Worm (Caenorhabditis elegans) whole organism, late embryonic: ENCODE results near the gene T20B5.2.

Experiments used
- ama-1 ChIP-seq: fragments of 150-350 bp; optimal IDR thresholded peaks from 2 replicates; lab custom pipeline; 2014
- ceh-2 ChIP-seq: sonication (generic microtip); optimal IDR thresholded peaks from 2 replicates; lab custom pipeline; 2016; ENCODE audit warnings: missing genotype, missing genetic modification characterization, missing compliant biosample characterization
- ceh-45 ChIP-seq: fragments of 200-800 bp; sonication (Bioruptor generic); IDR thresholded peaks from 2 replicates; pipeline ENCODE4 v1.3.6; 2022; ENCODE audit warnings: missing genetic modification reagents, missing genetic modification characterization, missing compliant biosample characterization
- dve-1 ChIP-seq: sonication (generic microtip); optimal IDR thresholded peaks from 2 replicates; lab custom pipeline; 2017; ENCODE audit warnings: antibody characterized with exemption, mild to moderate bottlenecking, missing genetic modification characterization, missing compliant biosample characterization
- eyg-1 ChIP-seq: sonication (generic microtip); optimal IDR thresholded peaks from 2 replicates; lab custom pipeline; 2016; ENCODE audit warnings: missing genotype, missing genetic modification characterization, missing compliant biosample characterization
- fkh-10 ChIP-seq: fragments of 150-350 bp; optimal IDR thresholded peaks from 2 replicates; lab custom pipeline; 2014; ENCODE audit warnings: missing biosample characterization, missing genetic modification reagents, missing genetic modification characterization
- lin-11 ChIP-seq: fragments of 200-800 bp; sonication (Bioruptor generic); optimal IDR thresholded peaks from 2 replicates; lab custom pipeline; 2018; ENCODE audit warnings: mild to moderate bottlenecking, missing genetic modification characterization, missing compliant biosample characterization
- pat-9 ChIP-seq: fragments of 200-800 bp; sonication (Bioruptor generic); optimal IDR thresholded peaks from 2 replicates; lab custom pipeline; 2018; ENCODE audit warnings: mild to moderate bottlenecking, missing genetic modification characterization, moderate library complexity, missing compliant biosample characterization
- pha-4 ChIP-seq: fragments of 150-350 bp; optimal IDR thresholded peaks from 2 replicates; lab custom pipeline; 2018; ENCODE audit warnings: missing biosample characterization, missing genetic modification reagents, missing genetic modification characterization
- pros-1 ChIP-seq: fragments of 150-350 bp; optimal IDR thresholded peaks from 2 replicates; lab custom pipeline; 2014; ENCODE audit warnings: missing biosample characterization, missing genetic modification reagents, missing genetic modification characterization
- syd-9 ChIP-seq: sonication (generic microtip); optimal IDR thresholded peaks from 2 replicates; lab custom pipeline; 2016; ENCODE audit warnings: mild to moderate bottlenecking, missing genetic modification characterization, moderate library complexity, missing compliant biosample characterization

ce11 chrX:9347380-9347979 lies 16.5 kb downstream of the T20B5.2 start, which contains the start of gene oga-1:
- TF ChIP-seq pha-4 (tag; lab: Kevin White, UChicago) (no peak), ceh-2 (tag; lab: Kevin White, UChicago) (peak; percentile 63), eyg-1 (tag; lab: Kevin White, UChicago) (no peak), dve-1 (tag; lab: Kevin White, UChicago) (no peak), syd-9 (tag; lab: Kevin White, UChicago) (no peak), pat-9 (tag; lab: Kevin White, UChicago) (no peak), ama-1 (no peak), lin-11 (tag; lab: Kevin White, UChicago) (no peak), pros-1 (no peak), fkh-10 (GFP tag; lab: Kevin White, UChicago) (no peak), ceh-45 (GFP tag; lab: Robert Waterston, UW) (no peak)
